Worm (Caenorhabditis elegans) whole organism, young adult: ENCODE measurements around the gene Y17G9A.4.

Experiments used
- F10E7.11 ChIP-seq: sonication (generic microtip); optimal IDR thresholded peaks from 2 replicates; lab custom pipeline; 2017; ENCODE audit warnings: mild to moderate bottlenecking, missing genetic modification characterization, moderate library complexity, missing compliant biosample characterization
- F22D6.2 ChIP-seq: sonication (generic microtip); optimal IDR thresholded peaks from 2 replicates; lab custom pipeline; 2016; ENCODE audit warnings: mild to moderate bottlenecking, missing genetic modification characterization, missing compliant biosample characterization
- F23B12.7 ChIP-seq: sonication (generic microtip); optimal IDR thresholded peaks from 2 replicates; lab custom pipeline; 2017; ENCODE audit warnings: missing genetic modification characterization, mild to moderate bottlenecking, missing compliant biosample characterization, antibody characterized with exemption, moderate library complexity; ENCODE audit not compliant: insufficient read depth
- K11D2.4 ChIP-seq: fragments of 200-800 bp; sonication (Bioruptor generic); IDR thresholded peaks from 2 replicates; pipeline ENCODE4 v1.3.6; 2022; ENCODE audit warnings: missing genetic modification reagents, missing genetic modification characterization, missing compliant biosample characterization
- Y79H2A.3 ChIP-seq: fragments of 200-800 bp; sonication (Bioruptor generic); conservative IDR thresholded peaks from 2 replicates; pipeline ENCODE4 v1.3.6; 2022; ENCODE audit warnings: missing genetic modification reagents, missing genetic modification characterization, missing compliant biosample characterization
- chd-7 ChIP-seq: sonication (generic microtip); optimal IDR thresholded peaks from 2 replicates; lab custom pipeline; 2016; ENCODE audit warnings: mild to moderate bottlenecking, missing genetic modification characterization, moderate library complexity, missing compliant biosample characterization
- egl-44 ChIP-seq: fragments of 200-800 bp; sonication (Bioruptor generic); IDR thresholded peaks from 2 replicates; pipeline ENCODE4 v1.3.6; 2022; ENCODE audit warnings: missing genetic modification reagents, missing genetic modification characterization, missing compliant biosample characterization
- let-607 ChIP-seq, 2 experiments: fragments of 200-800 bp in 1 of 2; sonication (Bioruptor generic) in 1 of 2; sonication (generic microtip) in 1 of 2; optimal IDR thresholded peaks; 2 replicates each; lab custom pipeline; 2016 to 2018; ENCODE audit warnings: mild to moderate bottlenecking in 2 of 2, missing compliant biosample characterization in 2 of 2, missing genetic modification characterization in 2 of 2, moderate library complexity in 2 of 2, missing genotype in 1 of 2
- pha-4 ChIP-seq: fragments of 150-350 bp; sonication (generic microtip); optimal IDR thresholded peaks from 2 replicates; lab custom pipeline; 2014; ENCODE audit warnings: missing biosample characterization, missing genetic modification reagents, missing genetic modification characterization
- snpc-1.1 ChIP-seq: sonication (generic microtip); optimal IDR thresholded peaks from 2 replicates; lab custom pipeline; 2017; ENCODE audit warnings: missing genetic modification characterization, mild to moderate bottlenecking, missing compliant biosample characterization, antibody characterized with exemption, moderate library complexity, missing genotype, missing genetic modification reagents; ENCODE audit not compliant: insufficient read depth
- snpc-1.3 ChIP-seq: sonication (generic microtip); optimal IDR thresholded peaks from 2 replicates; lab custom pipeline; 2017; ENCODE audit warnings: missing genetic modification characterization, mild to moderate bottlenecking, missing compliant biosample characterization, antibody characterized with exemption, moderate library complexity, missing genotype, missing genetic modification reagents; ENCODE audit not compliant: insufficient read depth
- snpc-4 ChIP-seq, 5 experiments: fragments of 150-350 bp in 1 of 5; sonication (generic microtip) in 4 of 5; optimal IDR thresholded peaks; 2 replicates each; lab custom pipeline; 2014 to 2018; ENCODE audit warnings: missing genetic modification characterization in 5 of 5, missing biosample characterization in 3 of 5, antibody characterized with exemption in 2 of 5, mild to moderate bottlenecking in 2 of 5, missing compliant biosample characterization in 2 of 5, missing genotype in 2 of 5, moderate library complexity in 2 of 5, missing genetic modification reagents in 1 of 5
- unc-130 ChIP-seq: sonication (generic microtip); optimal IDR thresholded peaks from 2 replicates; lab custom pipeline; 2016; ENCODE audit warnings: missing genetic modification reagents, missing genetic modification characterization, missing compliant biosample characterization
- unc-62 ChIP-seq: fragments of 150-350 bp; optimal IDR thresholded peaks from 2 replicates; lab custom pipeline; 2014; ENCODE audit warnings: missing biosample characterization, missing genetic modification reagents, missing genetic modification characterization

- TF ChIP-seq pha-4 (tag; lab: Kevin White, UChicago) (no peak), snpc-1.1 (tag; lab: Kevin White, UChicago) (no peak), chd-7 (tag; lab: Kevin White, UChicago) (no peak), snpc-4 (GFP tag; optimal IDR thresholded peaks at IDR 0.05; lab: Kevin White, UChicago) (no peak), snpc-4 (tag; optimal IDR thresholded peaks at IDR 0.05; lab: Kevin White, UChicago) (no peak), F23B12.7 (tag; lab: Kevin White, UChicago) (no peak), unc-130 (GFP tag; lab: Kevin White, UChicago) (no peak), unc-62 (GFP tag; lab: Kevin White, UChicago) (no peak), egl-44 (no peak), K11D2.4 (GFP tag; lab: Robert Waterston, UW) (no peak), snpc-1.3 (tag; lab: Kevin White, UChicago) (no peak), F10E7.11 (tag; lab: Kevin White, UChicago) (no peak), F22D6.2 (tag; lab: Kevin White, UChicago) (no peak), Y79H2A.3 (no peak), let-607 (tag; optimal IDR thresholded peaks at IDR 0.05; lab: Kevin White, UChicago) (no peak)
Measured at ce11 chrIV:4829641-4830040, 31.7 kb downstream of the Y17G9A.4 start.
